Worm (Caenorhabditis elegans): ENCODE measurements around the gene lgc-16.
A peak's percentile ranks its signal among the peaks of the same experiment; 100 is the strongest.

- TF ChIP-seq B0310.2 (tag; optimal IDR thresholded peaks at IDR 0.05) = no peak
- no peak for TF ChIP-seq ama-1 (optimal IDR thresholded peaks at IDR 0.05)
- no peak for TF ChIP-seq tbx-37 (GFP tag; conservative IDR thresholded peaks at IDR 0.05)
- TF ChIP-seq scrt-1 (GFP tag; IDR thresholded peaks at IDR 0.05) = 0 out of 2 replicates have a peak, but pooled peaks have one; percentile 51
- TF ChIP-seq tbx-11 (GFP tag; IDR thresholded peaks at IDR 0.05) = no peak
- no peak for TF ChIP-seq sea-1 (GFP tag; conservative IDR thresholded peaks at IDR 0.05)
- TF ChIP-seq flt-1 (GFP tag; IDR thresholded peaks at IDR 0.05) = no peak
- TF ChIP-seq ets-7 (tag; optimal IDR thresholded peaks at IDR 0.05) = no peak
- no peak for TF ChIP-seq tra-4 (tag; optimal IDR thresholded peaks at IDR 0.05)
- TF ChIP-seq ceh-13 (GFP tag; optimal IDR thresholded peaks at IDR 0.05) = no peak
- no peak for TF ChIP-seq F13C5.2 (tag; optimal IDR thresholded peaks at IDR 0.05)
- TF ChIP-seq ceh-36 (tag; optimal IDR thresholded peaks at IDR 0.05) = no peak
- TF ChIP-seq hmbx-1 (tag; optimal IDR thresholded peaks at IDR 0.05) = no peak
- TF ChIP-seq pes-1 (GFP tag; IDR thresholded peaks at IDR 0.05) = no peak
These were observed 31.2 kb downstream of the lgc-16 start, which contains the start of gene znf-474 for ce11 chrX:12149638-12150137.
